ENCODE assay signal across 1 fruit fly cellular context in the genomic region with DNA sequence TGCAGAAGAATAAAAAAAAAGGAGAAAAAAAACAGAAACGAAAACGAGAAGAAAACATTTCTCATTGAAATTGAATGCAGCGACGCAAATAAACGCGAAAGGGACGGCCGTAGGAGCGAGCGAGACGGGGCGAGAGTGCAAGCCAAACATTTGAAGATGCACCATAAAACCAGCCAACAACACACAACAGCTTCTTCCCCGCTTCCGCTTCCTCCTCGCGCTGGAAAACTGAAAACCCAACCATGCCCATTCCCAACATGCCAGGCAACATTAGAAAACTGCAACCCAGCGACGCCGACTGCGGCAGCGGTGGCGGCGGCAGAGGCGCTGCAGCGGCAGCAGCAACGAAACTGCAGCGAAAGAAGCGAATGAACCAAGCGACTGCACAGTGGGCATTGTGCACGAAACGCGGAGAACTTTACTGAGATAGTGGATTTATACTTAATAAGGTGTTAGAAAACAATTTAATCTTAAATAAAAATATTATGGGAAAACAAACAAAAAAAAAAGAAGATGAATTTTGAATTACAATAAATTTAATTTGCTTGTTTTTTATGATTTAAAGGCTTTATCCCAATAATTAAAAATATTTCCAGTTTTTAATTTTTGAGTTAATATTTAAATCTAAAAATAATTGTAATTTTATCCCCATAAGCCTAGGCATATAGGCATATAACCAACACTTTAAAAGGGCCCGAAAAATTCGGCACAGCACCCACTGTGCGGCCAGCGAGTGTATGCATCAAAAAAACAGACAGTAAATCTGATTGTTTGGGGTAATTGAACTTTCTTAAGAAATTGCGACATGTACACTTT.
TF ChIP-seq lines count a peak whose summit lies in the region.

No protein-coding gene starts in this region.

TF ChIP-seq in whole organism, embryonic, 481 proteins besides CTCF, POLR2A, EP300 and RAD21 (continued from another document and continues in another):
- TF ChIP-seq TFAM (GFP tag; optimal IDR thresholded peaks at IDR 0.05; lab: Kevin White, UChicago): no peak
- TF ChIP-seq Lpt (GFP tag; optimal IDR thresholded peaks at IDR 0.05; lab: Kevin White, UChicago): no peak
- no peak; the same call in 1 of the 2 replicates for TF ChIP-seq CG17328 (GFP tag; IDR thresholded peaks at IDR 0.05; lab: Robert Waterston, UW)
- no peak for TF ChIP-seq shn (GFP tag; optimal IDR thresholded peaks at IDR 0.05; lab: Kevin White, UChicago)
- TF ChIP-seq chinmo (GFP tag; IDR thresholded peaks at IDR 0.05; lab: Robert Waterston, UW; ENCODE audit: partially characterized antibody): no peak
- no peak for TF ChIP-seq pros (GFP tag; optimal IDR thresholded peaks at IDR 0.05; lab: Kevin White, UChicago)
- no peak for TF ChIP-seq Rx (GFP tag; IDR thresholded peaks at IDR 0.05; lab: Robert Waterston, UW)
- no peak for TF ChIP-seq kni (GFP tag; optimal IDR thresholded peaks at IDR 0.05; lab: Kevin White, UChicago)
- TF ChIP-seq Opbp (GFP tag; IDR thresholded peaks at IDR 0.05; lab: Robert Waterston, UW; ENCODE audit: partially characterized antibody): no peak
- TF ChIP-seq CG31365 (tag; optimal IDR thresholded peaks at IDR 0.05; lab: Kevin White, UChicago): no peak
- TF ChIP-seq CG15269 (tag; optimal IDR thresholded peaks at IDR 0.05; lab: Kevin White, UChicago): peak; percentile 63
- no peak for TF ChIP-seq CG6791 (GFP tag; IDR thresholded peaks at IDR 0.05; lab: Robert Waterston, UW; ENCODE audit: partially characterized antibody)
- no peak for TF ChIP-seq ash1 (GFP tag; optimal IDR thresholded peaks at IDR 0.05; lab: Kevin White, UChicago)
- TF ChIP-seq CG6854 (GFP tag; optimal IDR thresholded peaks at IDR 0.05; lab: Kevin White, UChicago): no peak
- no peak for TF ChIP-seq CG4617 (GFP tag; optimal IDR thresholded peaks at IDR 0.05; lab: Kevin White, UChicago; ENCODE audit: borderline replicate concordance)
- TF ChIP-seq usp (GFP tag; optimal IDR thresholded peaks at IDR 0.05; lab: Kevin White, UChicago): no peak
- peak; percentile 30; the same call in 1 of the 3 replicates for TF ChIP-seq CG11456 (GFP tag; IDR thresholded peaks at IDR 0.05; lab: Robert Waterston, UW)
- no peak for TF ChIP-seq CG13624 (GFP tag; optimal IDR thresholded peaks at IDR 0.05; lab: Kevin White, UChicago)
- TF ChIP-seq nerfin-2 (GFP tag; IDR thresholded peaks at IDR 0.05; lab: Robert Waterston, UW; ENCODE audit: partially characterized antibody): no peak
- TF ChIP-seq prd (optimal IDR thresholded peaks at IDR 0.05; lab: Kevin White, UChicago): no peak
- peak; percentile 37; the same call in 1 of the 3 replicates for TF ChIP-seq prd (GFP tag; IDR thresholded peaks at IDR 0.05; lab: Robert Waterston, UW)
- TF ChIP-seq HmgZ (tag; optimal IDR thresholded peaks at IDR 0.05; lab: Kevin White, UChicago): no peak
- peak; percentile 64 for TF ChIP-seq CG10431 (GFP tag; optimal IDR thresholded peaks at IDR 0.05; lab: Kevin White, UChicago)
- no peak for TF ChIP-seq peb (GFP tag; IDR thresholded peaks at IDR 0.05; lab: Robert Waterston, UW)
- peak; percentile 1 for TF ChIP-seq cwo (GFP tag; optimal IDR thresholded peaks at IDR 0.05; lab: Kevin White, UChicago)
- TF ChIP-seq CG1832 (GFP tag; optimal IDR thresholded peaks at IDR 0.05; lab: Kevin White, UChicago): peak; percentile 17
- TF ChIP-seq CG2889 (GFP tag; IDR thresholded peaks at IDR 0.05; lab: Robert Waterston, UW): no peak
- 0 out of 2 replicates have a peak, but pooled peaks have one; percentile 11 for TF ChIP-seq slbo (GFP tag; IDR thresholded peaks at IDR 0.05; lab: Robert Waterston, UW)
- TF ChIP-seq pfk (GFP tag; optimal IDR thresholded peaks at IDR 0.05; lab: Kevin White, UChicago): no peak
- no peak for TF ChIP-seq hth (optimal IDR thresholded peaks at IDR 0.05; lab: Kevin White, UChicago)
- TF ChIP-seq row (GFP tag; IDR thresholded peaks at IDR 0.05; lab: Robert Waterston, UW): peak; percentile 60
- TF ChIP-seq CG10654 (GFP tag; optimal IDR thresholded peaks at IDR 0.05; lab: Kevin White, UChicago): peak; percentile 66
- peak in 1 of 2 experiments; percentile 87 for TF ChIP-seq eve (GFP tag; optimal IDR thresholded peaks at IDR 0.05; lab: Kevin White, UChicago)
- TF ChIP-seq org-1 (GFP tag; optimal IDR thresholded peaks at IDR 0.05; lab: Kevin White, UChicago): peak; percentile 6
- TF ChIP-seq scrt (GFP tag; optimal IDR thresholded peaks at IDR 0.05; lab: Kevin White, UChicago): no peak
- no peak for TF ChIP-seq Hand (GFP tag; optimal IDR thresholded peaks at IDR 0.05; lab: Kevin White, UChicago)
- peak; percentile 83 for TF ChIP-seq Sox102F (GFP tag; optimal IDR thresholded peaks at IDR 0.05; lab: Kevin White, UChicago)
- TF ChIP-seq CG2120 (GFP tag; optimal IDR thresholded peaks at IDR 0.05; lab: Kevin White, UChicago): no peak
- peak; percentile 34 for TF ChIP-seq CG15696 (tag; optimal IDR thresholded peaks at IDR 0.05; lab: Kevin White, UChicago)
- TF ChIP-seq Meics (GFP tag; optimal IDR thresholded peaks at IDR 0.05; lab: Kevin White, UChicago): peak; percentile 27
- peak in 1 of 2 experiments; percentile 22 for TF ChIP-seq chif (GFP tag; optimal IDR thresholded peaks at IDR 0.05; lab: Kevin White, UChicago)
- TF ChIP-seq rib (GFP tag; IDR thresholded peaks at IDR 0.05; lab: Robert Waterston, UW): no peak
- no peak for TF ChIP-seq Mes4 (GFP tag; optimal IDR thresholded peaks at IDR 0.05; lab: Kevin White, UChicago)
- TF ChIP-seq CG7786 (GFP tag; optimal IDR thresholded peaks at IDR 0.05; lab: Kevin White, UChicago): no peak
- no peak for TF ChIP-seq Bteb2 (GFP tag; optimal IDR thresholded peaks at IDR 0.05; lab: Kevin White, UChicago)
- no peak for TF ChIP-seq CG15514 (GFP tag; optimal IDR thresholded peaks at IDR 0.05; lab: Kevin White, UChicago)
- no peak for TF ChIP-seq MESR4 (GFP tag; optimal IDR thresholded peaks at IDR 0.05; lab: Kevin White, UChicago)
- no peak for TF ChIP-seq tll (GFP tag; optimal IDR thresholded peaks at IDR 0.05; lab: Kevin White, UChicago)
- peak; percentile 68 for TF ChIP-seq Lhr (GFP tag; optimal IDR thresholded peaks at IDR 0.05; lab: Kevin White, UChicago)
- 0 out of 2 replicates have a peak, but pooled peaks have one; percentile 15 for TF ChIP-seq Bgb (GFP tag; IDR thresholded peaks at IDR 0.05; lab: Robert Waterston, UW; ENCODE audit: partially characterized antibody)
- TF ChIP-seq en (GFP tag; optimal IDR thresholded peaks at IDR 0.05; lab: Kevin White, UChicago): no peak
- TF ChIP-seq CG10462 (GFP tag; optimal IDR thresholded peaks at IDR 0.05; lab: Kevin White, UChicago): peak; percentile 65
- TF ChIP-seq klu (GFP tag; IDR thresholded peaks at IDR 0.05; lab: Robert Waterston, UW): no peak
- TF ChIP-seq fd3F (GFP tag; optimal IDR thresholded peaks at IDR 0.05; lab: Kevin White, UChicago): no peak
- TF ChIP-seq CG32532 (GFP tag; IDR thresholded peaks at IDR 0.05; lab: Robert Waterston, UW): no peak
- TF ChIP-seq CG17186 (GFP tag; optimal IDR thresholded peaks at IDR 0.05; lab: Kevin White, UChicago): no peak
- TF ChIP-seq Doc2 (GFP tag; IDR thresholded peaks at IDR 0.05; lab: Robert Waterston, UW): no peak
- TF ChIP-seq Hr39 (optimal IDR thresholded peaks at IDR 0.05; lab: Kevin White, UChicago): no peak
- TF ChIP-seq NK7.1 (GFP tag; optimal IDR thresholded peaks at IDR 0.05; lab: Kevin White, UChicago): no peak
- TF ChIP-seq CG7745 (tag; optimal IDR thresholded peaks at IDR 0.05; lab: Kevin White, UChicago): no peak
- TF ChIP-seq gcm2 (GFP tag; optimal IDR thresholded peaks at IDR 0.05; lab: Kevin White, UChicago): no peak
- TF ChIP-seq crc (GFP tag; optimal IDR thresholded peaks at IDR 0.05; lab: Kevin White, UChicago): no peak
- peak; percentile 44 for TF ChIP-seq CG3407 (GFP tag; optimal IDR thresholded peaks at IDR 0.05; lab: Kevin White, UChicago)
- no peak for TF ChIP-seq aop (GFP tag; IDR thresholded peaks at IDR 0.05; lab: Robert Waterston, UW)
- no peak for TF ChIP-seq NC2β (GFP tag; optimal IDR thresholded peaks at IDR 0.05; lab: Kevin White, UChicago)
- peak; percentile 69 for TF ChIP-seq CG17829 (tag; optimal IDR thresholded peaks at IDR 0.05; lab: Kevin White, UChicago)
- TF ChIP-seq eyg (GFP tag; optimal IDR thresholded peaks at IDR 0.05; lab: Kevin White, UChicago): no peak
- TF ChIP-seq MTF-1 (GFP tag; optimal IDR thresholded peaks at IDR 0.05; lab: Kevin White, UChicago; ENCODE audit: borderline replicate concordance): no peak
- TF ChIP-seq gfzf (GFP tag; optimal IDR thresholded peaks at IDR 0.05; lab: Kevin White, UChicago): no peak
- peak; percentile 36 for TF ChIP-seq CG11723 (GFP tag; optimal IDR thresholded peaks at IDR 0.05; lab: Kevin White, UChicago)
- TF ChIP-seq ase (GFP tag; IDR thresholded peaks at IDR 0.05; lab: Robert Waterston, UW): peak; percentile 16; the same call in 1 of the 3 replicates
- TF ChIP-seq Hr51 (GFP tag; optimal IDR thresholded peaks at IDR 0.05; lab: Kevin White, UChicago): peak in 1 of 2 experiments; percentile 79
- TF ChIP-seq br (optimal IDR thresholded peaks at IDR 0.05; lab: Kevin White, UChicago): no peak
- TF ChIP-seq Dp (GFP tag; optimal IDR thresholded peaks at IDR 0.05; lab: Kevin White, UChicago): no peak
- peak; percentile 1 for TF ChIP-seq psq (GFP tag; optimal IDR thresholded peaks at IDR 0.05; lab: Kevin White, UChicago)
- no peak for TF ChIP-seq sens-2 (GFP tag; IDR thresholded peaks at IDR 0.05; lab: Robert Waterston, UW)
- TF ChIP-seq CG13775 (GFP tag; optimal IDR thresholded peaks at IDR 0.05; lab: Kevin White, UChicago): peak; percentile 68
- no peak for TF ChIP-seq emc (GFP tag; optimal IDR thresholded peaks at IDR 0.05; lab: Kevin White, UChicago)
- no peak for TF ChIP-seq CG8478 (optimal IDR thresholded peaks at IDR 0.05; lab: Kevin White, UChicago)
- no peak for TF ChIP-seq Atf-2 (GFP tag; optimal IDR thresholded peaks at IDR 0.05; lab: Kevin White, UChicago)
- TF ChIP-seq CG12104 (GFP tag; optimal IDR thresholded peaks at IDR 0.05; lab: Kevin White, UChicago): peak; percentile 47
- no peak for TF ChIP-seq CG4360 (GFP tag; IDR thresholded peaks at IDR 0.05; lab: Robert Waterston, UW)
- no peak for TF ChIP-seq CG6765 (GFP tag; optimal IDR thresholded peaks at IDR 0.05; lab: Kevin White, UChicago)
- TF ChIP-seq CG10366 (GFP tag; IDR thresholded peaks at IDR 0.05; lab: Robert Waterston, UW): peak; percentile 21; the same call in 1 of the 2 replicates
- TF ChIP-seq seq (GFP tag; IDR thresholded peaks at IDR 0.05; lab: Robert Waterston, UW): 0 out of 2 replicates have a peak, but pooled peaks have one; percentile 27
- TF ChIP-seq cg (GFP tag; optimal IDR thresholded peaks at IDR 0.05; lab: Kevin White, UChicago): no peak
- TF ChIP-seq Rfx (GFP tag; IDR thresholded peaks at IDR 0.05; lab: Robert Waterston, UW): no peak
- peak; percentile 61 for TF ChIP-seq Abd-B (GFP tag; optimal IDR thresholded peaks at IDR 0.05; lab: Kevin White, UChicago)
- TF ChIP-seq tio (GFP tag; optimal IDR thresholded peaks at IDR 0.05; lab: Kevin White, UChicago): peak; percentile 55
- TF ChIP-seq CrebB (tag; optimal IDR thresholded peaks at IDR 0.05; lab: Kevin White, UChicago): no peak
- TF ChIP-seq ab (GFP tag; optimal IDR thresholded peaks at IDR 0.05; lab: Kevin White, UChicago): no peak
- TF ChIP-seq Bdp1 (GFP tag; optimal IDR thresholded peaks at IDR 0.05; lab: Kevin White, UChicago): no peak
- no peak for TF ChIP-seq exex (tag; optimal IDR thresholded peaks at IDR 0.05; lab: Kevin White, UChicago)
- TF ChIP-seq CG11398 (GFP tag; optimal IDR thresholded peaks at IDR 0.05; lab: Kevin White, UChicago): no peak
- 0 out of 2 replicates have a peak, but pooled peaks have one; percentile 40 for TF ChIP-seq sim (GFP tag; IDR thresholded peaks at IDR 0.05; lab: Robert Waterston, UW)
- TF ChIP-seq ato (GFP tag; IDR thresholded peaks at IDR 0.05; lab: Robert Waterston, UW; ENCODE audit: partially characterized antibody): no peak
- TF ChIP-seq C15 (GFP tag; IDR thresholded peaks at IDR 0.05; lab: Robert Waterston, UW): no peak
- peak; percentile 41; the same call in 1 of the 2 replicates for TF ChIP-seq HLH3B (GFP tag; IDR thresholded peaks at IDR 0.05; lab: Robert Waterston, UW)
- TF ChIP-seq gce (GFP tag; IDR thresholded peaks at IDR 0.05; lab: Robert Waterston, UW): no peak
- TF ChIP-seq Nf-YC (tag; optimal IDR thresholded peaks at IDR 0.05; lab: Kevin White, UChicago): no peak
- peak; percentile 7 for TF ChIP-seq Vsx1 (GFP tag; optimal IDR thresholded peaks at IDR 0.05; lab: Kevin White, UChicago)
- peak; percentile 80 for TF ChIP-seq CG12391 (tag; optimal IDR thresholded peaks at IDR 0.05; lab: Kevin White, UChicago)
- no peak for TF ChIP-seq zen2 (GFP tag; IDR thresholded peaks at IDR 0.05; lab: Robert Waterston, UW; ENCODE audit: partially characterized antibody)
- peak; percentile 40 for TF ChIP-seq HHEX (GFP tag; optimal IDR thresholded peaks at IDR 0.05; lab: Kevin White, UChicago)
- TF ChIP-seq gsb (GFP tag; IDR thresholded peaks at IDR 0.05; lab: Robert Waterston, UW): no peak
- peak; percentile 24 for TF ChIP-seq CG8290 (GFP tag; optimal IDR thresholded peaks at IDR 0.05; lab: Kevin White, UChicago)
- no peak for TF ChIP-seq CG8290 (tag; optimal IDR thresholded peaks at IDR 0.05; lab: Kevin White, UChicago)
- peak; percentile 30 for TF ChIP-seq CG8281 (tag; optimal IDR thresholded peaks at IDR 0.05; lab: Kevin White, UChicago)
- TF ChIP-seq Hey (tag; optimal IDR thresholded peaks at IDR 0.05; lab: Kevin White, UChicago): no peak
- TF ChIP-seq CG2199 (GFP tag; IDR thresholded peaks at IDR 0.05; lab: Robert Waterston, UW): no peak
- TF ChIP-seq ci (GFP tag; IDR thresholded peaks at IDR 0.05; lab: Robert Waterston, UW): no peak
- no peak for TF ChIP-seq amos (GFP tag; IDR thresholded peaks at IDR 0.05; lab: Robert Waterston, UW; ENCODE audit: partially characterized antibody)
- peak; percentile 86 for TF ChIP-seq dmrt11E (tag; optimal IDR thresholded peaks at IDR 0.05; lab: Kevin White, UChicago)
- TF ChIP-seq CG6813 (GFP tag; optimal IDR thresholded peaks at IDR 0.05; lab: Kevin White, UChicago): peak; percentile 47
- TF ChIP-seq CG34422 (GFP tag; IDR thresholded peaks at IDR 0.05; lab: Robert Waterston, UW): no peak
- TF ChIP-seq mld (GFP tag; IDR thresholded peaks at IDR 0.05; lab: Robert Waterston, UW; ENCODE audit: partially characterized antibody): no peak
- TF ChIP-seq ems (GFP tag; optimal IDR thresholded peaks at IDR 0.05; lab: Kevin White, UChicago): no peak
- TF ChIP-seq Fer1 (GFP tag; optimal IDR thresholded peaks at IDR 0.05; lab: Kevin White, UChicago): peak; percentile 34
- TF ChIP-seq CG30403 (GFP tag; optimal IDR thresholded peaks at IDR 0.05; lab: Kevin White, UChicago): peak; percentile 57
- peak; percentile 75 for TF ChIP-seq CG6254 (GFP tag; optimal IDR thresholded peaks at IDR 0.05; lab: Kevin White, UChicago)
- TF ChIP-seq otp (GFP tag; IDR thresholded peaks at IDR 0.05; lab: Robert Waterston, UW): no peak
- TF ChIP-seq bowl (GFP tag; IDR thresholded peaks at IDR 0.05; lab: Robert Waterston, UW): no peak
- no peak for TF ChIP-seq CG12769 (tag; optimal IDR thresholded peaks at IDR 0.05; lab: Kevin White, UChicago)
